Fruit fly (Drosophila melanogaster) whole organism: ENCODE measurements around the gene CG42820.

Experiments
- CG8478 ChIP-seq: fragments of >200 bp; optimal IDR thresholded peaks from 2 replicates; lab custom pipeline; 2018; ENCODE audit warnings: inconsistent platforms
- Dll ChIP-seq: fragments of >200 bp; optimal IDR thresholded peaks from 2 replicates; lab custom pipeline; 2017
- EcR ChIP-seq, 2 experiments: fragments of >200 bp; optimal IDR thresholded peaks; 2 replicates each; lab custom pipeline; 2017; ENCODE audit warnings: missing biosample characterization in 2 of 2, missing genetic modification characterization in 2 of 2, missing genetic modification reagents in 2 of 2
- pan ChIP-seq: fragments of >200 bp; optimal IDR thresholded peaks from 2 replicates; lab custom pipeline; 2017
- psq ChIP-seq: fragments of >200 bp; optimal IDR thresholded peaks from 2 replicates; lab custom pipeline; 2017
- usp ChIP-seq: fragments of >200 bp; optimal IDR thresholded peaks from 2 replicates; lab custom pipeline; 2017; ENCODE audit warnings: missing biosample characterization, missing genetic modification characterization, mixed read lengths

CG42820 gene

DNA sequence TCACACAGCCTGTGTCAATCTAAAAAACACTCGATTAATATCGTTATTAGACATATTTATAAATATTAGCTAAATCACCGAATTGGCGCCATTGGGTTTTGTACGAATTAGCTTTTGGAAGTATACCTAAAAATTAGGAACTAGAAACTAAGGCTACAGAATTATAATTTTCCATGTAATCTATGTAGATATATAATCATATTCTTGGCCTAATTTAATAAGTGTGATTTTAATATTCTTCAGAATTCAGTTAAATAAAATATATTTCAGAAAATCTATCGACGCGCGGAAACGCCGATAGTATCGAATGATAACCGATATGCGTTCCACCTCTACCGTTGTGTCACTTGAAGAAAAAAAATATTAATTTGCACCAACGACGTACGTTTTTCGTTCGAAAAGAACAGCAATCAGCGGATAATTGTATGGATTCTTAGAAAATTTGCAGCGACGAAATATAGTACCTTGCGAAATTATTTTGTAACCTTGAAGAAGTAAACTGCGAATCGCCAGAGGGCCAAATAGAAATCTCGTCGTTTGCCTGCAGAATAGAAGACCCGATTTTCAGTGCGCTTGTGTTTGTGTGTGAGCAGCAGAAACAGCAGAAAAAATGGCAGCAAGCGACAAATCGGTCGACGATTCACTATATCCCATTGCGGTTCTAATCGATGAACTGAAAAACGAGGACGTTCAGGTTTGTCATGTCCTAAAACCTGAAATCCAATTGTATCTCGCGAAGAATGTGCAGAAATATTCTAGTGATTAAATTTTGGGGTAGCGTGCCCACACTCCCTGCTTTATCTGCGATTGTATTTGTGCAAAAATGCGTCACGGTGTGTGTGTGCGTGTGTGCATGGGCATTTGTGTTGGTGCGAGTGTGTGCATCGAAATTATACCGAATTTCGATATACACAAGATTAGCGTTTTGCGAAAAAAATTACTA, 26.2 kb downstream of the CG42820 start, which contains the start of gene Pp2A-29B:
Pp2A-29B (plus strand) TSS at position 338 of the 943 bp plus-strand sequence.
- TF ChIP-seq pan (lab: Kevin White, UChicago), result no peak
- no peak for TF ChIP-seq psq (lab: Kevin White, UChicago)
- no peak for TF ChIP-seq Dll
- no peak for TF ChIP-seq EcR (GFP tag; optimal IDR thresholded peaks at IDR 0.05; lab: Kevin White, UChicago)
- TF ChIP-seq usp (GFP tag; lab: Kevin White, UChicago), result no peak
- TF ChIP-seq CG8478 (lab: Kevin White, UChicago), result no peak

DNA sequence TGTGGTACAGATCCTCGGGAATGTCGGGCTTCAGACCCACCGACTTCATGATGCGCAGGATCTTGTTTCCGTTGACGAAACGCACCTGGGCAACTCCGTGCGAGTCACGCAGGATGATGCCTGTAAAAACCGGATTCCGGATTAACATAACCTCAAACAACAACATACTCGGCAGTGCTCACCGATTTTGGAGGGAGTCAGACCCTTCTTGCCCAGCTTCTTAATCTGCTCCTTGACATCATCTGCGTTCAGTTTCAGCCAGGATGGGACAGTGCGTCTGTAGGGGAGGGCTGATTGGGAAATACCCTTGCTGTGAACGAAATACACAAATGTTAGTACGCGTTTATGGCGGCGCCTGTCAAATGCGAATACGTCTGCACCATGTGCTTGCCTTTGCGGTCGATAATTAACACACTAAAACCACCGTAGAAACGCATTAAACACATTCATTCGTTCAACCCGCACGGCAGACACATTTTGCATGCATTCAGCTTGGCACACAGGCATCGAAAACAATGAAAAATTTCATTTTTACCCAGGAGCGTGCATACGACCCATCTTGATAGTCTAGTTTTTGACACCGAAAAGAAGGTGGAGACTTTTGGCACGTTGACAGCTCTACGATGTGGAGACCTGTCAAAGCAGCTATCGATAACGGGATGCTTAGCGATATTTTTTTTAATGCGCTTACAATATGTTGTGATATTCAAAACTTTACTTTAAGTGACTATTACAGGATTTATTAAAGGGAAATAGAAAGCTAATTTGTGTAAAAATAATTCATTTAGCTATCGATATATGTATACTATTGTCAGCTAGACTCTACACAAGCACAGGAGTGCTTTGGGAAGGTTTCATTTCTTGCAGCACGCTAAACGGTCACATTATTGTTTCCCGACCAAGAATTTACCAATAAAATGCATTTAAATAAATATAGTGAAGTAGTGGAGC, 27.9 kb downstream of the CG42820 start, which contains the start of the genes RpS13 and CSN8:
RpS13 (minus strand) TSS at position 657 of the 951 bp plus-strand sequence.
CSN8 (plus strand) TSS at position 850 of the 951 bp plus-strand sequence.
- no peak for TF ChIP-seq pan (lab: Kevin White, UChicago)
- TF ChIP-seq CG8478 (lab: Kevin White, UChicago), result no peak
- TF ChIP-seq psq (lab: Kevin White, UChicago), result no peak
- TF ChIP-seq EcR (GFP tag; optimal IDR thresholded peaks at IDR 0.05; lab: Kevin White, UChicago), result no peak
- no peak for TF ChIP-seq usp (GFP tag; lab: Kevin White, UChicago)
- TF ChIP-seq Dll, result no peak

DNA sequence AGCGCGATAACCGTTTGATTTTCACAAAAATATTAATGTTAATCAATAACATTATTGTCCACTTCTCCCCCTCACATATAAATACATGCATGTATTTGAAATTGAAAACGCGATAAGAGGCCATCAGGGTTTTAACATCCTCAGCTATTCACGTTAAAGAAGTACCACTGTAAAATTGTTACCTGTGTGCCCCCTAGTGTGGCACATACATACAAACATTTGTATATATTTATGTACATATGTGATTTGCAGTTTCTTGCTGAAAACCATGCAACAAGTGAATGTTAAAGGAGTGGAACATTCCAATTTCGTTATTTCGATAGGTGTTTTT, 29.3 kb downstream of the CG42820 start:
- no peak for TF ChIP-seq Dll
- no peak for TF ChIP-seq EcR (GFP tag; optimal IDR thresholded peaks at IDR 0.05; lab: Kevin White, UChicago)
- TF ChIP-seq pan (lab: Kevin White, UChicago), result no peak
- TF ChIP-seq usp (GFP tag; lab: Kevin White, UChicago), result no peak
- TF ChIP-seq CG8478 (lab: Kevin White, UChicago), result no peak
- TF ChIP-seq psq (lab: Kevin White, UChicago), result no peak

DNA sequence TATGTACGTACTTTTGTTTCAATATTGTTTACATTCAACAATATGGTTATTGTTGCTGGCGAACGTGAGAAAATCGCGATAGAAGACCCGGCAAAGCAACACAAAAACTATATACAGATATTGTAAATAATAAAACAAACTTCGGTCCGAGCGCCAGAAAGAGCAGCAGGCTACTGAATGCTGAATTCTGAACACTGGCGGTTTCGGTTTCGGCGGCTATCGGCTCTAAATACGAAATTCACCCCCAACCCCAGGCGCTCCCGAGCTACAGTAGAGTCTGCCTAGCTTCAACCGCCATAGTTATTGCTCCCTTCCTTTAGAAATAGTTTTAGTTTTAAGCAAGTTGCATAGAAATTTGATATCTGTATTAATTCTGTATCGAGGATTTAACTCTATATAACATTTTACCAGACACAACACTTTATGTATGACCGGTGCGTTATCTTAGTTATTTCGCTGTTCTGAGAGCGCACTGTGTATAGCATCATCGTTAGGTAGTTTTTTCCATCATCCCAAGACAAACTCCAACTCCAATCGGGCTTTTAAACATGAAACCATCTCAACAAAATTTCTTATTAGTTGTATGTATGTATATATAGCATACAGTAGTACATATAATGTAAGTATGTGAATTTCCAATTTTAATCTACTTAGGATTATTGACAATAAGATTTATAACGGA, 29.8 kb downstream of the CG42820 start, which contains the start of gene CG7627:
CG7627 (minus strand) TSS at position 197 of the 682 bp plus-strand sequence.
- TF ChIP-seq CG8478 (lab: Kevin White, UChicago) (no peak), pan (lab: Kevin White, UChicago) (no peak), EcR (GFP tag; optimal IDR thresholded peaks at IDR 0.05; lab: Kevin White, UChicago) (no peak), Dll (no peak), psq (lab: Kevin White, UChicago) (no peak)

DNA sequence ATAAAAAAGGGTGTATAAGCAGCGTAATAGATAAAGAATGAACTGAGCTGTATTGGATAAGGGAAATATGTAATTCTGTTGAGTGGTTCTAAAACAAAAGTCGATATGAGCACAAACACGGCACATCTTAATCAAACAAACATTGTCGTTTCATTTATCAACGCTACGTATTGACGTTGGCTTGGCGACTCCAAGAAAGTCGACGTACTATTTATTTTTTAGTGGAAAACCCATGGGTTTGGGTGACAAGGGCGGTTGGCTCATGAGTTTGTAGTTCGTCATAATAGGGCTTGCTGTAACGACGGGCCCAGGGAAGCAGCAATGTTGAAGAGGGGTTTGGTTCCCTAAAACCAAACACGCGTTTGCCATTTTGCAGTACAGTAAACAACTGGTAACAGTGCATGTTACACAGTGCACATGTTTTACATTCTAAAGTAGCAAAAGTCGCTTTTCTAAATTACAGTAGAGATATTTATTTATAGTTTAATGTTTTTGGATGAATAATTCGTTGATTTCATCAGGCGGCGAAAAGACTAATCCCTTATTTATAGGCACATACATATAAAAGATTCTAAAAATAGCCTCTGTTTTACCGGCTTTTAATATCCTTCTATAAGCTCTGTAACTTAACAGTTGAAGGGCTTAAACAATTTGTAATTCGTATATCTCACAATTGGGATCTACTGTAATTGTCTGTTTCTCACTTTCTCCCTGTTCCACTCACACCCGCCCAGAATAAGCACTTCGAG, 30.8 kb downstream of the CG42820 start:
- TF ChIP-seq Dll (no peak), usp (GFP tag; lab: Kevin White, UChicago) (no peak), psq (lab: Kevin White, UChicago) (no peak)

DNA sequence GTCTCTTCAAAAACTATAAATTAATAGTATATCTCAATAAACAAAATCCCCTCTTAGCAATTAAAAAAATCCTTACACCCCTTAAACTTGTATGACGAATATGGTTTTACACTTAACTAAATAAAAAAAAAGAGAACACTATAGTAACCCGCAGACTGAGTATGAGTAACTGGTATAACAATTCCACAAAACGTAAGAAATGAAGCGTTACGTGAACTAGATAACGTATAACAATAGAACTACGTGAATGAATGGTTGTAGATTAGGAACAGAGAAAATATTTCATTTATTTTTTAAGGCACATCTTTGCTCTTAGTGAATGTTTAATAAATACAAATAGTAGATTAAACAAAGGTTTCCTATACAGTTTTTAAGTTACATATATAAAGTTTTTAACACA, 36.8 kb downstream of the CG42820 start:
- TF ChIP-seq Dll, result no peak

DNA sequence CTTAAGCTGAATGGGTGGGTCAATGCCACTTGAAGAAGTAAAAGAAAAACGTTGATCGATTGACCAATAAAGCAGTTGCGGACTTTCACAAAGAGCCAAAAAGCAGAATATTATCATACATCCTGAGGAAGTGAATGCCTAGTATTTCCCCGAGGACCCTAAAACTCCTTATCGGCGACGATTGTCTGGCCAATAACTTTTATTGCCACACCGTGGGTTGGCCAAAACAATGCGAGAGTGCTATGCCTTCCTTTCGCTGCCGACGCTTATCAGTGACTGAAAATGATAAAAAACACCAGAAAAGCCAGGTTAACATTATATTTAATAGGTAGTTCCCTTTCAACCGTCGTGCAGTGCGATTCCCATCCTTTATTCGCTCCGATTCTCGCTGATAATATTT, 40.3 kb downstream of the CG42820 start, which contains the start of gene Mur29B:
Mur29B (plus strand) TSS at position 324 of the 400 bp plus-strand sequence.
- no peak for TF ChIP-seq pan (lab: Kevin White, UChicago)
- TF ChIP-seq usp (GFP tag; lab: Kevin White, UChicago), result no peak
- TF ChIP-seq Dll, result no peak
- no peak for TF ChIP-seq EcR (GFP tag; optimal IDR thresholded peaks at IDR 0.05; lab: Kevin White, UChicago)
- TF ChIP-seq CG8478 (lab: Kevin White, UChicago), result no peak
- TF ChIP-seq psq (lab: Kevin White, UChicago), result no peak

DNA sequence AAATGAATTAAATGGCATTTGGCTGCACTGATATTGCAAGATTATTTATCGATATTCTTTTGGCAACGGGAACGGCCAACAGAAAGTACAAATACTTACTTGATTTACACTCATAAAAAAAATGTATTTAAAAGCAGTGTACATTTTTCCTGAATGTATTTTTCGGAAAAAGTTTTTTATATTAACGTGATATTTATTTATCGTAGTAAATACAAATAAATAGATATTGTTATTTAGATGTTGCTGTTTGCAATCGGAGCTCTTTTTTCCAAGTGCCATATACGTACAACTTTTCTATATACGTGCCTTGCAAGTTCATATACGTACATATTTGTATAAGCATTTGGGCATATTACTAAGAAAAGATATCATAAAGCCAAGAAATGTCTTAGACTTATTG, 40.9 kb downstream of the CG42820 start:
- TF ChIP-seq EcR (GFP tag; optimal IDR thresholded peaks at IDR 0.05; lab: Kevin White, UChicago), result no peak
- no peak for TF ChIP-seq CG8478 (lab: Kevin White, UChicago)
- TF ChIP-seq pan (lab: Kevin White, UChicago), result no peak
- no peak for TF ChIP-seq usp (GFP tag; lab: Kevin White, UChicago)
- no peak for TF ChIP-seq psq (lab: Kevin White, UChicago)
- no peak for TF ChIP-seq Dll

DNA sequence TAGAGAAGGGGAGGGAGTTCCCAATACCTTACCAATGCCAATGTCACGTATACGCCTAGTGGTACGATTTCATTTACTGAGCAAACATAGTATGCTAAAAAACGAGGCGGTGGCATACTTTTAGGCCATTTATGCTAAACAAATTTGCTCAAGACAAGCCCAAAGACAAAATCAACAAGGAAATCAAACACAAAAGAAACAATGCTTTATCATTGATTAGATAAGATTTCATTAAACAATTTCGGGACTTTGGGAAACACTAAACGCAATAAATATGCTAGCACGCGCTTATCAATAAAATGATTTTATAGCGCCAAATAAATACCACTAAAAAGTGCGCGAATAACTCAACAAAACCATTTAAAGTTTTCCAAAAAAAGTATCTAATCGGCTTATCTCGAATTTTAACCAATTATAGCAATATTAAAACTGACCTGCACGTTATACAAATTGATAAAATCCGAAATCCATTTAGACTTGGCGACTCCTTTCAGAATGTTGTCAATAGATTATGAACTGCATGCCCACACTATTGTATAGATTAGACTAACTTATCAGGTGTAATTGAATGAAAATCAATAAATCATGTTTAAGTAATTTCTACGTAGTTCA, 41.5 kb downstream of the CG42820 start:
- no peak for TF ChIP-seq Dll
- no peak for TF ChIP-seq EcR (GFP tag; optimal IDR thresholded peaks at IDR 0.05; lab: Kevin White, UChicago)
- TF ChIP-seq psq (lab: Kevin White, UChicago), result no peak
- no peak for TF ChIP-seq usp (GFP tag; lab: Kevin White, UChicago)
- no peak for TF ChIP-seq CG8478 (lab: Kevin White, UChicago)
- TF ChIP-seq pan (lab: Kevin White, UChicago), result no peak

DNA sequence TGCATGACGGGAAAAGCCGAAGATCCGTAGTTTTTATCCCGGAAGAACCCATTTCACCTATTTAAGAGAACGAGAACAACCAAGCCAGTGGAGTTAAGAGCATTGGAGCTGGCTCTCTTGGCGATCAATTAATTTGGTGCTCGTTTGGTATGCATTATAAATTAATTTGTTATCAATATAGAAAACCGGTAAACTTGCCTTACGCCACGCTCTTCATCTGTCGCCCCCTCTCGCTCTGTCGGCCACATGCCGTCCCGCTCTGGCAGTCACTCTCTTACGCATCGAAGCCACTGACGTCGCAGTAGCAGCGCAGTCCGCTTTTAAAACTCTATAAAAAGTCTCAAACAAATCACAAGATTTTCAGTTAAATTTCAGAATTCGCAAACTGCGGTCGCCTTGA, 45.9 kb downstream of the CG42820 start, which contains the start of gene CG7778:
CG7778 (plus strand) TSS at position 361 of the 400 bp plus-strand sequence.
- no peak for TF ChIP-seq CG8478 (lab: Kevin White, UChicago)
- no peak for TF ChIP-seq psq (lab: Kevin White, UChicago)
